Fruit fly (Drosophila melanogaster) whole organism, embryonic: ENCODE results near the gene CG17233.

Source experiments
- Atf-2 ChIP-seq: fragments of 200-800 bp; sonication (Bioruptor generic); optimal IDR thresholded peaks from 2 replicates; lab custom pipeline; 2016; ENCODE audit warnings: missing biosample characterization, missing genetic modification characterization
- B-H2 ChIP-seq: fragments of 200-800 bp; sonication (Bioruptor generic); optimal IDR thresholded peaks from 2 replicates; lab custom pipeline; 2018; ENCODE audit warnings: missing biosample characterization, mild to moderate bottlenecking, missing genetic modification characterization
- Bgb ChIP-seq: fragments of 200-800 bp; sonication (Bioruptor generic); IDR thresholded peaks from 2 replicates; pipeline ENCODE4 v1.3.6; 2022; ENCODE audit warnings: missing biosample characterization, missing genetic modification characterization; ENCODE audit not compliant: partially characterized antibody
- CG10274 ChIP-seq: fragments of 200-800 bp; sonication (Bioruptor generic); optimal IDR thresholded peaks from 3 replicates; lab custom pipeline; 2017; ENCODE audit warnings: missing biosample characterization, mild to moderate bottlenecking, missing genetic modification characterization
- CG11085 ChIP-seq: fragments of 200-800 bp; sonication (Bioruptor generic); IDR thresholded peaks from 2 replicates; pipeline ENCODE4 v1.3.6; 2022; ENCODE audit warnings: missing biosample characterization, missing genetic modification characterization
- CG11504 ChIP-seq: fragments of 200-800 bp; sonication (Bioruptor generic); optimal IDR thresholded peaks from 3 replicates; lab custom pipeline; 2019; ENCODE audit warnings: missing biosample characterization, mild to moderate bottlenecking, missing genetic modification characterization, moderate library complexity
- CG12744 ChIP-seq: fragments of 200-800 bp; sonication (Bioruptor generic); optimal IDR thresholded peaks from 2 replicates; lab custom pipeline; 2016; ENCODE audit warnings: missing biosample characterization, missing genetic modification characterization
- CG13123 ChIP-seq: fragments of 200-800 bp; sonication (Bioruptor generic); optimal IDR thresholded peaks from 2 replicates; lab custom pipeline; 2016; ENCODE audit warnings: missing biosample characterization, missing genetic modification characterization
- CG15479 ChIP-seq: fragments of 200-800 bp; sonication (Bioruptor generic); optimal IDR thresholded peaks from 3 replicates; lab custom pipeline; 2019; ENCODE audit warnings: missing biosample characterization, mild to moderate bottlenecking, missing genetic modification characterization, moderate library complexity
- CG16813 ChIP-seq: fragments of 200-800 bp; sonication (Bioruptor generic); IDR thresholded peaks from 3 replicates; pipeline ENCODE4 v1.3.6; 2022; ENCODE audit warnings: missing biosample characterization, missing genetic modification characterization; ENCODE audit not compliant: partially characterized antibody
- CG16863 ChIP-seq: fragments of 200-800 bp; sonication (Bioruptor generic); optimal IDR thresholded peaks from 3 replicates; lab custom pipeline; 2016; ENCODE audit warnings: missing biosample characterization, missing genetic modification characterization
- CG17912 ChIP-seq: fragments of 200-800 bp; sonication (Bioruptor generic); optimal IDR thresholded peaks from 2 replicates; lab custom pipeline; 2018; ENCODE audit warnings: missing biosample characterization, mild to moderate bottlenecking, missing genetic modification characterization
- CG1832 ChIP-seq: fragments of 200-800 bp; sonication (Bioruptor generic); optimal IDR thresholded peaks from 2 replicates; lab custom pipeline; 2017; ENCODE audit warnings: missing biosample characterization, mild to moderate bottlenecking, missing genetic modification characterization, inconsistent platforms
- CG2889 ChIP-seq: fragments of 200-800 bp; sonication (Bioruptor generic); IDR thresholded peaks from 3 replicates; pipeline ENCODE4 v1.3.6; 2022; ENCODE audit warnings: missing biosample characterization, missing genetic modification characterization
- CG30431 ChIP-seq: fragments of 200-800 bp; sonication (Bioruptor generic); optimal IDR thresholded peaks from 2 replicates; lab custom pipeline; 2017; ENCODE audit warnings: missing biosample characterization, missing genetic modification characterization
- CG3995 ChIP-seq: fragments of 200-800 bp; sonication (Bioruptor generic); optimal IDR thresholded peaks from 3 replicates; lab custom pipeline; 2016; ENCODE audit warnings: missing biosample characterization, missing genetic modification characterization
- CG4282 ChIP-seq: fragments of 200-800 bp; sonication (Bioruptor generic); optimal IDR thresholded peaks from 2 replicates; lab custom pipeline; 2016; ENCODE audit warnings: missing biosample characterization, missing genetic modification characterization
- CG4617 ChIP-seq: fragments of 200-800 bp; sonication (Bioruptor generic); optimal IDR thresholded peaks from 3 replicates; lab custom pipeline; 2016; ENCODE audit warnings: missing biosample characterization, missing genetic modification characterization, borderline replicate concordance
- CG5245 ChIP-seq: fragments of 200-800 bp; sonication (Bioruptor generic); optimal IDR thresholded peaks from 3 replicates; lab custom pipeline; 2016; ENCODE audit warnings: missing biosample characterization, missing genetic modification characterization
- CG6254 ChIP-seq: fragments of 200-800 bp; sonication (Bioruptor generic); optimal IDR thresholded peaks from 3 replicates; lab custom pipeline; 2017; ENCODE audit warnings: mild to moderate bottlenecking, missing biosample characterization, missing genetic modification reagents, missing genetic modification characterization
- CG7357 ChIP-seq: fragments of 200-800 bp; sonication (Bioruptor generic); IDR thresholded peaks from 3 replicates; pipeline ENCODE4 v1.3.6; 2022; ENCODE audit warnings: missing biosample characterization, missing genetic modification characterization
- CG7745 ChIP-seq: fragments of 200-800 bp; sonication (Bioruptor generic); optimal IDR thresholded peaks from 2 replicates; lab custom pipeline; 2018; ENCODE audit warnings: missing biosample characterization, mild to moderate bottlenecking, missing genetic modification characterization, moderate library complexity
- CG7839 ChIP-seq: fragments of 200-800 bp; sonication (Bioruptor generic); optimal IDR thresholded peaks from 3 replicates; lab custom pipeline; 2018; ENCODE audit warnings: missing biosample characterization, mild to moderate bottlenecking, missing genetic modification characterization, moderate library complexity
- CG8290 ChIP-seq, 3 experiments: fragments of 200-800 bp; sonication (Bioruptor generic); optimal IDR thresholded peaks; 2 replicates each; lab custom pipeline; 2016 to 2019; ENCODE audit warnings: missing biosample characterization in 3 of 3, missing genetic modification characterization in 3 of 3, mild to moderate bottlenecking in 2 of 3, moderate library complexity in 1 of 3
- CG9876 ChIP-seq: fragments of 200-800 bp; sonication (Bioruptor generic); optimal IDR thresholded peaks from 2 replicates; lab custom pipeline; 2016; ENCODE audit warnings: missing biosample characterization, missing genetic modification characterization
- D19A ChIP-seq: fragments of 200-800 bp; optimal IDR thresholded peaks from 3 replicates; lab custom pipeline; 2019; ENCODE audit warnings: missing biosample characterization, mild to moderate bottlenecking, missing genetic modification characterization, moderate library complexity
- Dll ChIP-seq: fragments of 200-800 bp; sonication (Bioruptor generic); IDR thresholded peaks from 4 replicates; pipeline ENCODE4 v1.3.6; 2022; ENCODE audit warnings: missing biosample characterization, missing genetic modification characterization; ENCODE audit not compliant: partially characterized antibody
- Hsf ChIP-seq: fragments of 200-800 bp; sonication (Bioruptor generic); optimal IDR thresholded peaks from 3 replicates; lab custom pipeline; 2016; ENCODE audit warnings: missing biosample characterization, missing genetic modification characterization
- Mad ChIP-seq: fragments of 200-800 bp; sonication (Bioruptor generic); optimal IDR thresholded peaks from 2 replicates; lab custom pipeline; 2016; ENCODE audit warnings: missing biosample characterization, missing genetic modification characterization
- Med ChIP-seq: fragments of 200-800 bp; sonication (Bioruptor generic); peaks from one replicate; lab custom pipeline; 2016; ENCODE audit warnings: missing biosample characterization, missing genetic modification characterization, mild to moderate bottlenecking, inconsistent platforms, moderate library complexity
- NC2α ChIP-seq: fragments of 200-800 bp; sonication (Bioruptor generic); optimal IDR thresholded peaks from 2 replicates; lab custom pipeline; 2016; ENCODE audit warnings: missing biosample characterization, missing genetic modification characterization
- Neu2 ChIP-seq: fragments of 200-800 bp; sonication (Bioruptor generic); optimal IDR thresholded peaks from 3 replicates; lab custom pipeline; 2016; ENCODE audit warnings: missing biosample characterization, missing genetic modification characterization, borderline replicate concordance
- Trl ChIP-seq, 3 experiments: fragments of >200 bp in 2 of 3; fragments of 200-800 bp in 1 of 3; sonication (Bioruptor generic) in 1 of 3; optimal IDR thresholded peaks; 2 replicates in 1 of 3; 3 replicates in 2 of 3; lab custom pipeline; 2016 to 2017; ENCODE audit warnings: missing biosample characterization in 1 of 3, missing genetic modification characterization in 1 of 3
- amos ChIP-seq: fragments of 200-800 bp; sonication (Bioruptor generic); IDR thresholded peaks from 2 replicates; pipeline ENCODE4 v1.3.6; 2022; ENCODE audit warnings: missing biosample characterization, missing genetic modification characterization; ENCODE audit not compliant: partially characterized antibody
- cad ChIP-seq: fragments of >200 bp; optimal IDR thresholded peaks from 2 replicates; lab custom pipeline; 2017; ENCODE audit warnings: missing biosample characterization, missing genetic modification characterization
- ci ChIP-seq: fragments of 200-800 bp; sonication (Bioruptor generic); IDR thresholded peaks from 3 replicates; pipeline ENCODE4 v1.3.6; 2022; ENCODE audit warnings: missing biosample characterization, missing genetic modification characterization
- corto ChIP-seq: fragments of 200-800 bp; sonication (Bioruptor generic); optimal IDR thresholded peaks from 2 replicates; lab custom pipeline; 2016; ENCODE audit warnings: missing biosample characterization, mild to moderate bottlenecking, missing genetic modification characterization, moderate library complexity
- ewg ChIP-seq: fragments of 200-800 bp; sonication (Bioruptor generic); optimal IDR thresholded peaks from 3 replicates; lab custom pipeline; 2017; ENCODE audit warnings: mild to moderate bottlenecking, missing biosample characterization, missing genetic modification reagents, missing genetic modification characterization
- grau ChIP-seq: fragments of 200-800 bp; optimal IDR thresholded peaks from 3 replicates; lab custom pipeline; 2019; ENCODE audit warnings: missing biosample characterization, mild to moderate bottlenecking, missing genetic modification characterization, moderate library complexity
- gsb-n ChIP-seq: fragments of 200-800 bp; sonication (Bioruptor generic); optimal IDR thresholded peaks from 3 replicates; lab custom pipeline; 2018; ENCODE audit warnings: missing biosample characterization, mild to moderate bottlenecking, missing genetic modification characterization
- kay ChIP-seq: fragments of 200-800 bp; sonication (Bioruptor generic); optimal IDR thresholded peaks from 2 replicates; lab custom pipeline; 2016; ENCODE audit warnings: missing biosample characterization, missing genetic modification characterization
- mam ChIP-seq: fragments of 200-800 bp; sonication (Bioruptor generic); optimal IDR thresholded peaks from 3 replicates; lab custom pipeline; 2016; ENCODE audit warnings: missing biosample characterization, missing genetic modification characterization
- nerfin-1 ChIP-seq: fragments of 200-800 bp; sonication (Bioruptor generic); optimal IDR thresholded peaks from 3 replicates; lab custom pipeline; 2019; ENCODE audit warnings: missing biosample characterization, mild to moderate bottlenecking, missing genetic modification characterization, moderate library complexity
- repo ChIP-seq: fragments of 200-800 bp; sonication (Bioruptor generic); optimal IDR thresholded peaks from 2 replicates; lab custom pipeline; 2016; ENCODE audit warnings: missing biosample characterization, missing genetic modification characterization
- tin ChIP-seq: fragments of 200-800 bp; sonication (Bioruptor generic); optimal IDR thresholded peaks from 3 replicates; lab custom pipeline; 2016; ENCODE audit warnings: missing biosample characterization, missing genetic modification characterization
- tll ChIP-seq, 2 experiments: fragments of 200-800 bp in 1 of 2; fragments of >200 bp in 1 of 2; sonication (Bioruptor generic) in 1 of 2; optimal IDR thresholded peaks; 2 replicates each; lab custom pipeline; 2017 to 2019; ENCODE audit warnings: missing biosample characterization in 2 of 2, missing genetic modification characterization in 2 of 2, mild to moderate bottlenecking in 1 of 2, moderate library complexity in 1 of 2
- unc-4 ChIP-seq: fragments of 200-800 bp; sonication (Bioruptor generic); IDR thresholded peaks from 2 replicates; pipeline ENCODE4 v1.3.6; 2022; ENCODE audit warnings: missing biosample characterization, missing genetic modification characterization; ENCODE audit not compliant: partially characterized antibody
- vvl ChIP-seq: fragments of 200-800 bp; sonication (Bioruptor generic); IDR thresholded peaks from 2 replicates; pipeline ENCODE4 v1.3.6; 2022; ENCODE audit warnings: missing biosample characterization, missing genetic modification characterization

The CG17233 gene

dm6 chr3L:20186294-20187020, 55.2 kb downstream of the CG17233 start (continued):
- peak; percentile 48 for TF ChIP-seq kay
- TF ChIP-seq Med (GFP tag; lab: Kevin White, UChicago), result peak; percentile 61
- TF ChIP-seq CG10274 (GFP tag; lab: Kevin White, UChicago), result no peak
- peak; percentile 44 for TF ChIP-seq ewg (GFP tag; lab: Kevin White, UChicago)
- no peak for TF ChIP-seq Dll (GFP tag; lab: Robert Waterston, UW)
- no peak for TF ChIP-seq tll (GFP tag; optimal IDR thresholded peaks at IDR 0.05; lab: Kevin White, UChicago)
- no peak for TF ChIP-seq Mad (GFP tag; lab: Kevin White, UChicago)
- peak; percentile 16 for TF ChIP-seq gsb-n
- TF ChIP-seq Neu2 (GFP tag; lab: Kevin White, UChicago), result no peak
- 0 out of 3 replicates have a peak, but pooled peaks have one; percentile 17 for TF ChIP-seq CG16813 (GFP tag; lab: Robert Waterston, UW)
- TF ChIP-seq Atf-2 (GFP tag; lab: Kevin White, UChicago), result no peak
- peak; percentile 11 for TF ChIP-seq CG3995
- TF ChIP-seq CG6254 (GFP tag; lab: Kevin White, UChicago), result peak; percentile 1
- no peak for TF ChIP-seq unc-4 (GFP tag; lab: Robert Waterston, UW)
- TF ChIP-seq tin (GFP tag; lab: Kevin White, UChicago), result no peak
- TF ChIP-seq CG7839 (tag; lab: Kevin White, UChicago), result peak; percentile 42
- no peak for TF ChIP-seq nerfin-1 (tag; lab: Kevin White, UChicago)
- TF ChIP-seq CG7357 (GFP tag; lab: Robert Waterston, UW), result no peak
- TF ChIP-seq corto (GFP tag; lab: Kevin White, UChicago), result no peak
- TF ChIP-seq cad (GFP tag; lab: Kevin White, UChicago), result no peak
- TF ChIP-seq Trl (optimal IDR thresholded peaks at IDR 0.05; lab: Kevin White, UChicago), result peak; percentile 66 to 84
- no peak for TF ChIP-seq Trl (GFP tag; optimal IDR thresholded peaks at IDR 0.05; lab: Kevin White, UChicago)
- peak; percentile 44 for TF ChIP-seq D19A (tag; lab: Kevin White, UChicago)
- TF ChIP-seq grau (tag; lab: Kevin White, UChicago), result peak; percentile 14
- no peak for TF ChIP-seq CG2889 (GFP tag; lab: Robert Waterston, UW)
- peak; percentile 27 for TF ChIP-seq CG11504 (tag; lab: Kevin White, UChicago)
- TF ChIP-seq CG15479 (GFP tag; lab: Kevin White, UChicago), result no peak
- no peak for TF ChIP-seq mam
- TF ChIP-seq CG5245 (GFP tag; lab: Kevin White, UChicago), result no peak
- TF ChIP-seq CG4282, result no peak
- TF ChIP-seq CG4617 (GFP tag; lab: Kevin White, UChicago), result no peak
- no peak for TF ChIP-seq CG11085 (GFP tag; lab: Robert Waterston, UW)
- TF ChIP-seq CG1832, result no peak
- no peak for TF ChIP-seq CG9876 (GFP tag; lab: Kevin White, UChicago)
- TF ChIP-seq B-H2 (GFP tag; lab: Kevin White, UChicago), result peak; percentile 12
- no peak for TF ChIP-seq CG13123
- no peak for TF ChIP-seq amos (GFP tag; lab: Robert Waterston, UW)
- no peak for TF ChIP-seq CG30431 (GFP tag; lab: Kevin White, UChicago)
- TF ChIP-seq vvl (GFP tag; lab: Robert Waterston, UW), result 0 out of 2 replicates have a peak, but pooled peaks have one; percentile 0
- no peak for TF ChIP-seq CG16863 (GFP tag; lab: Kevin White, UChicago)
- TF ChIP-seq CG7745 (tag; lab: Kevin White, UChicago), result no peak
- no peak for TF ChIP-seq Hsf
- peak; percentile 73 for TF ChIP-seq ci (GFP tag; lab: Robert Waterston, UW)
- no peak for TF ChIP-seq CG8290 (GFP tag; optimal IDR thresholded peaks at IDR 0.05; lab: Kevin White, UChicago)
- no peak for TF ChIP-seq CG8290 (tag; optimal IDR thresholded peaks at IDR 0.05; lab: Kevin White, UChicago)
- no peak for TF ChIP-seq CG12744 (GFP tag; lab: Kevin White, UChicago)
- TF ChIP-seq NC2α, result no peak
- 0 out of 2 replicates have a peak, but pooled peaks have one; percentile 12 for TF ChIP-seq Bgb (GFP tag; lab: Robert Waterston, UW)
- TF ChIP-seq repo, result no peak
- TF ChIP-seq CG17912 (GFP tag; lab: Kevin White, UChicago), result peak; percentile 59
